Worm (Caenorhabditis elegans): ENCODE data around the gene F39F10.5.

- TF ChIP-seq ztf-11 (tag; optimal IDR thresholded peaks at IDR 0.05) (no peak), pha-4 (tag; optimal IDR thresholded peaks at IDR 0.05) (no peak), lsy-2 (tag; optimal IDR thresholded peaks at IDR 0.05) (no peak), ceh-43 (GFP tag; optimal IDR thresholded peaks at IDR 0.05) (no peak), elt-1 (tag; optimal IDR thresholded peaks at IDR 0.05; ENCODE audit: borderline replicate concordance, insufficient read depth) (no peak), nhr-2 (tag; optimal IDR thresholded peaks at IDR 0.05) (no peak), nhr-76 (tag; optimal IDR thresholded peaks at IDR 0.05) (no peak), unc-39 (tag; optimal IDR thresholded peaks at IDR 0.05) (no peak), sptf-1 (tag; optimal IDR thresholded peaks at IDR 0.05) (no peak), mep-1 (tag; optimal IDR thresholded peaks at IDR 0.05) (no peak), nhr-237 (tag; optimal IDR thresholded peaks at IDR 0.05) (no peak)
These were observed 16.7 kb upstream of the F39F10.5 start for ce11 chrX:16930333-16930621.
